Worm (Caenorhabditis elegans) whole organism, midembryonic: ENCODE results near the gene sulp-8.

Source experiments
- T22C8.4 ChIP-seq: fragments of 200-800 bp; sonication (Bioruptor generic); IDR thresholded peaks from 2 replicates; pipeline ENCODE4 v1.3.6; 2022; ENCODE audit warnings: missing genetic modification characterization, missing compliant biosample characterization
- cog-1 ChIP-seq: sonication (generic microtip); optimal IDR thresholded peaks from 2 replicates; lab custom pipeline; 2016; ENCODE audit warnings: missing genetic modification characterization, missing compliant biosample characterization
- flt-1 ChIP-seq: fragments of 200-800 bp; sonication (Bioruptor generic); IDR thresholded peaks from 2 replicates; pipeline ENCODE4 v1.3.6; 2022; ENCODE audit warnings: missing genetic modification characterization, missing compliant biosample characterization
- klf-2 ChIP-seq: fragments of 200-800 bp; sonication (Bioruptor generic); conservative IDR thresholded peaks from 2 replicates; pipeline ENCODE4 v1.3.6; 2022; ENCODE audit warnings: missing genetic modification reagents, missing genetic modification characterization, missing compliant biosample characterization
- med-1 ChIP-seq: sonication (generic microtip); optimal IDR thresholded peaks from 2 replicates; lab custom pipeline; 2017; ENCODE audit warnings: missing genetic modification characterization, mild to moderate bottlenecking, missing compliant biosample characterization, antibody characterized with exemption, missing genetic modification reagents; ENCODE audit not compliant: insufficient read depth
- ref-1 ChIP-seq: fragments of 200-800 bp; sonication (Bioruptor generic); conservative IDR thresholded peaks from 2 replicates; pipeline ENCODE4 v1.3.6; 2022; ENCODE audit warnings: missing genetic modification reagents, missing genetic modification characterization, missing compliant biosample characterization
- tab-1 ChIP-seq: fragments of 200-800 bp; sonication (Bioruptor generic); IDR thresholded peaks from 2 replicates; pipeline ENCODE4 v1.3.6; 2022; ENCODE audit warnings: missing genetic modification characterization, missing compliant biosample characterization
- ztf-23 ChIP-seq: fragments of 200-800 bp; sonication (Bioruptor generic); IDR thresholded peaks from 2 replicates; pipeline ENCODE4 v1.3.6; 2022; ENCODE audit warnings: missing genetic modification reagents, missing genetic modification characterization, missing compliant biosample characterization
- ztf-29 ChIP-seq: fragments of 200-800 bp; sonication (Bioruptor generic); IDR thresholded peaks from 2 replicates; pipeline ENCODE4 v1.3.6; 2022; ENCODE audit warnings: missing genetic modification reagents, missing genetic modification characterization, missing compliant biosample characterization

sulp-8 gene

DNA sequence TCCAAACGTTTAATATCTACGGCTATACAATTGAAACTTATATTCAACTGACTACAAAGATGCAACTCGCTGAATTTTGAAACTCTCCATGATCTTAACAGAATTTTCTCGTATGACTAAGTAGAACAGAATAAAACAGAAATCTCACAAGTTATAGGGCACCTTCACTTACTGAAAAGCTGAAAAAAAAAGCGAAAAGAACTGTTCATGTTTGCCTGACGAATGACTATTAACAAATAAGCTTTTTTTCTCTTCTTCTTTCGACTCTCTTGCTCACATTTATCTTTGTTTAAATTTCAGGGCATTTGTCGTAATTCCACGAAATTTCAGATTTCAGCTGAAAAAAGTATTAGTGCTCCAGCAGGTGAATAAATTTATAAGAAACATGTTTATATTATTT lies 29.3 kb upstream of the sulp-8 start, which contains the start of gene xbx-6:
TSS of gene xbx-6 (plus strand) at position 301 of the 400 bp plus-strand sequence.
- TF ChIP-seq tab-1 (GFP tag; lab: Robert Waterston, UW) (no peak), klf-2 (no peak), flt-1 (no peak), ztf-29 (GFP tag; lab: Robert Waterston, UW) (no peak), ztf-23 (GFP tag; lab: Robert Waterston, UW) (no peak), med-1 (GFP tag; lab: Kevin White, UChicago) (no peak), ref-1 (GFP tag; lab: Robert Waterston, UW) (no peak), T22C8.4 (GFP tag; lab: Robert Waterston, UW) (no peak), cog-1 (tag; lab: Kevin White, UChicago) (no peak)

ce11 chrV:9701861-9702260 lies 28.4 kb upstream of the sulp-8 start:
- TF ChIP-seq cog-1 (tag; lab: Kevin White, UChicago) (no peak), klf-2 (no peak), ztf-29 (GFP tag; lab: Robert Waterston, UW) (no peak)

DNA sequence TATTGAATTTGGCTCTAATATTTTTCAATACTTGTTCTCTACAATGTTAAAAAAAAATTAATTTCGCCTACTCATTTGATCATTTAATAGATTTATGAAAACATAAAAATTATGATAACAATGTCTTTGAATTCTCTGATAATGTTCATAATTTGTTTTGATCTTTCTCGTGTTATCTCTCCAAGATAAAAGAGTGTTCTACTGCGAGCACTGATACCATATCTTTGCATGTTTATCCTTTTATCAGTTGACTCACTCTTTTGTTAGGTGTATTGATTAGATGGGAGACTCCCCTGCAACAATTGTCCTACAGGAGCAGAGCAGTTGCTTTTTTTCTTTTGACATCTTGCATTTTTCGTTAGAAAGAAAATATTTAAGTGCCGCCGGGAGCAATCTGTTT lies 25.7 kb upstream of the sulp-8 start:
- TF ChIP-seq flt-1 (no peak), ref-1 (GFP tag; lab: Robert Waterston, UW) (no peak)

DNA sequence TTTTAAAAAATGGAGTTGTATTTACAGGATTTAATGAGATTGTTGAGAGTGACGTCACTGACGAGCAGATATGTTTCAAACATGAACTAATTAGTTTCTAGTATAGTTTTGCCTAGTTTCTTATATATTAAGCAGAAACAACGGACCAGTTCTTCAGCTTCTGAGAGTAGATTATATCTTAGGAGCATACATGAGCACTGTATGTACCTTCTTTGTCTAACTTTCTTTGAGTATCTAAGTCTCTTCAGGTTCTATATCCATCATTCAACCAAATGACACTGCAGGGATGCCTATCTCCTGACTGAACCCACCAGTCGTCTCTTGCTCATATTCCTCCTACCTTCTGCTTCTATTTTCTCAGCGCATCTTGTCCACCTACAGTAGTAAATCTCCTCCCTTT lies 23.2 kb upstream of the sulp-8 start, which contains the start of gene her-1:
TSS of gene her-1 (plus strand) at position 301 of the 400 bp plus-strand sequence.
- TF ChIP-seq T22C8.4 (GFP tag; lab: Robert Waterston, UW) (no peak), klf-2 (no peak), tab-1 (GFP tag; lab: Robert Waterston, UW) (no peak), ztf-23 (GFP tag; lab: Robert Waterston, UW) (no peak), ztf-29 (GFP tag; lab: Robert Waterston, UW) (no peak), flt-1 (no peak), med-1 (GFP tag; lab: Kevin White, UChicago) (no peak), cog-1 (tag; lab: Kevin White, UChicago) (no peak), ref-1 (GFP tag; lab: Robert Waterston, UW) (no peak)

ce11 chrV:9692649-9693112 lies 19.2 kb upstream of the sulp-8 start, which contains the start of gene ZK287.7:
TSS of gene ZK287.7 (plus strand) at chrV:9693062.
- no peak for TF ChIP-seq flt-1
- no peak for TF ChIP-seq tab-1 (GFP tag; lab: Robert Waterston, UW)

DNA sequence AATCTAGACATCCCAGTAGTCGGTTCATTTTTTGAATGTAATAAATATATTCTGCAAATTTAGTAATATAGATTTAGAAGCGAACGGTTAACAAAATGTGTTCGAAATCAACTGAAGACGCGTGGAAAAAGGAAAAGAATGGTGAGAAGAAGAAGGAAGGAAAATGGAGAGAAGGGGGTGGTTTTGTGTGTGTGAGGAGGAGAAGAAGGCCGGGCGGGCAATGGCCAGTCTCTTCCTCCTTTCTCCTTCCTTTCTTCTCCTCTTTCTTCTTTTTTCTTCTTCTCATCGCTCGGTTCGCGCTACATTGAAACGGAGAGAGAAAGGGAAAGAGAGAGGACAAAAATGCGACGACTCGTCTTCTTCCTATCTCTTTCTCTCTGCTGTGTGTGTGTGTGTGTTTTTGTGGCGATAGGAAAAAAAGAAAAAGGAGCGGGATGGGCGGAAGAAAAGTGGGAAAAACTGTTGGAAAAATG lies 18.7 kb upstream of the sulp-8 start, which contains the start of gene ztf-9:
TSS of gene ztf-9 (minus strand) at position 51 of the 473 bp plus-strand sequence.
- peak; percentile 50; the same call in 1 of the 2 replicates for TF ChIP-seq flt-1
- 0 out of 2 replicates have a peak, but pooled peaks have one; percentile 43 for TF ChIP-seq ztf-23 (GFP tag; lab: Robert Waterston, UW)
- 0 out of 2 replicates have a peak, but pooled peaks have one; percentile 30 for TF ChIP-seq ztf-29 (GFP tag; lab: Robert Waterston, UW)
- no peak for TF ChIP-seq klf-2

ce11 chrV:9690728-9691127 lies 17.3 kb upstream of the sulp-8 start:
- TF ChIP-seq ztf-23 (GFP tag; lab: Robert Waterston, UW) (0 out of 2 replicates have a peak, but pooled peaks have one; percentile 31), cog-1 (tag; lab: Kevin White, UChicago) (no peak)

ce11 chrV:9690099-9690572 lies 16.7 kb upstream of the sulp-8 start, which contains the start of gene rbx-1:
TSS of gene rbx-1 (minus strand) at chrV:9690522.
- TF ChIP-seq klf-2: no peak
- TF ChIP-seq T22C8.4 (GFP tag; lab: Robert Waterston, UW): no peak
- TF ChIP-seq ztf-23 (GFP tag; lab: Robert Waterston, UW): no peak
- no peak for TF ChIP-seq flt-1
- no peak for TF ChIP-seq ztf-29 (GFP tag; lab: Robert Waterston, UW)
- no peak for TF ChIP-seq med-1 (GFP tag; lab: Kevin White, UChicago)
- TF ChIP-seq tab-1 (GFP tag; lab: Robert Waterston, UW): no peak
- TF ChIP-seq cog-1 (tag; lab: Kevin White, UChicago): no peak
- TF ChIP-seq ref-1 (GFP tag; lab: Robert Waterston, UW): no peak

- no peak for TF ChIP-seq ref-1 (GFP tag; lab: Robert Waterston, UW)
- no peak for TF ChIP-seq ztf-29 (GFP tag; lab: Robert Waterston, UW)
- no peak for TF ChIP-seq tab-1 (GFP tag; lab: Robert Waterston, UW)
- no peak for TF ChIP-seq T22C8.4 (GFP tag; lab: Robert Waterston, UW)
- no peak for TF ChIP-seq flt-1
Measured at ce11 chrV:9689364-9689763, 15.9 kb upstream of the sulp-8 start.

DNA sequence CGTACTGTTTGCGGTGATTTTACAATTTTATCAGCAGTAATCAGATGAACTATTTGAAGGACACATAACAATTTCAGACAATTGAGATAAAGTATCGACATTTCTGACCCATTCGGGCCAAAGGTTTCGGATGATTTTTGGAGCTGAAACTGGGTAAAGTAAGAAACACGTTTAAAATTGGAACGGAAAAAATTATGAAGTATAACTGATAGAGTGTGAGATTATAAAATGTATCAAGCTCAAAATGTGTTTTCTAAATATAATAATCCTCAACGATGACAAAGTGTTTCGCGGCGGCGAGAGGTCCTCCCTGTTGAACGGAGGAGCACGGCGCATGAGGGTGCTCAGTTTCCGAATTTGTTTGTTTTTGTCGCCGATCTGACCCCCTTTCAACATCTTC lies 12.1 kb upstream of the sulp-8 start, which contains the start of gene ZK287.4:
TSS of gene ZK287.4 (minus strand) at position 101 of the 400 bp plus-strand sequence.
- TF ChIP-seq med-1 (GFP tag; lab: Kevin White, UChicago) (no peak), ref-1 (GFP tag; lab: Robert Waterston, UW) (no peak), flt-1 (no peak), ztf-23 (GFP tag; lab: Robert Waterston, UW) (no peak), cog-1 (tag; lab: Kevin White, UChicago) (no peak), klf-2 (no peak), tab-1 (GFP tag; lab: Robert Waterston, UW) (no peak)

DNA sequence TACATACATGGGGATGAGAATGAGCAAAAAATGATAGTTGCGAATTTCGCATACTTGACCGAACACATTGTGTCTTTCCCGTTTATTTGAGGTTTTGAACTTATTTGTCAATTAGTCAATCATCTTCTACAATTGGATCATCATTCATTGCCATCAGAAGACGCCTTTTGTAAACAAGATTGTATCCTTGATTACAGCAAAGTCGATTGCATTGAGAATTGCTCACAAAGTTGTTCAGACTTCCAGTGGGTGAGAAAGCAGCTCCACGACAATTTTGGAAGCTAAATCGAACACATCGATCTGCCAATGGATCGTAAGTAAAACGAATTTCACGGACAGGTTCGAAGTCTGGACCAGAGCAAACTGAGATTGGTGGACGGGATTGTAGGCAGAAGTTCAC lies 6.8 kb upstream of the sulp-8 start:
- TF ChIP-seq med-1 (GFP tag; lab: Kevin White, UChicago) (no peak), klf-2 (no peak), T22C8.4 (GFP tag; lab: Robert Waterston, UW) (no peak), ztf-29 (GFP tag; lab: Robert Waterston, UW) (no peak), flt-1 (no peak), cog-1 (tag; lab: Kevin White, UChicago) (no peak), ref-1 (GFP tag; lab: Robert Waterston, UW) (no peak), ztf-23 (GFP tag; lab: Robert Waterston, UW) (no peak), tab-1 (GFP tag; lab: Robert Waterston, UW) (no peak)
